Fruit fly (Drosophila melanogaster) whole organism, wandering third instar larva: ENCODE data around the gene CG5697.

Experiments used
- Abd-B ChIP-seq: fragments of >200 bp; optimal IDR thresholded peaks from 2 replicates; lab custom pipeline; 2017; ENCODE audit warnings: missing biosample characterization, missing genetic modification characterization
- GATAd ChIP-seq: sonication (Bioruptor generic); optimal IDR thresholded peaks from 2 replicates; lab custom pipeline; 2016; ENCODE audit warnings: missing biosample characterization, missing genetic modification characterization
- Hnf4 ChIP-seq: fragments of 200-800 bp; sonication (Bioruptor generic); optimal IDR thresholded peaks from 2 replicates; lab custom pipeline; 2016; ENCODE audit warnings: missing biosample characterization, mild to moderate bottlenecking, missing genetic modification characterization
- Myc ChIP-seq: fragments of >200 bp; optimal IDR thresholded peaks from 2 replicates; lab custom pipeline; 2017
- N ChIP-seq: fragments of >200 bp; optimal IDR thresholded peaks from 2 replicates; lab custom pipeline; 2018; ENCODE audit warnings: missing biosample characterization, missing external identifiers, missing genetic modification characterization
- Sp1 ChIP-seq: fragments of 200-800 bp; sonication (Bioruptor generic); optimal IDR thresholded peaks from 3 replicates; lab custom pipeline; 2019; ENCODE audit warnings: missing biosample characterization, mild to moderate bottlenecking, missing genetic modification characterization, moderate library complexity
- Vsx2 ChIP-seq: fragments of 200-300, 225-300 bp; sonication (Bioruptor generic); optimal IDR thresholded peaks from 2 replicates; lab custom pipeline; 2018; ENCODE audit warnings: missing biosample characterization, missing genetic modification characterization; ENCODE audit not compliant: partially characterized antibody
- brk ChIP-seq: fragments of 200-800 bp; sonication (Bioruptor generic); optimal IDR thresholded peaks from 2 replicates; lab custom pipeline; 2016; ENCODE audit warnings: missing biosample characterization, mild to moderate bottlenecking, missing genetic modification characterization
- dl ChIP-seq, 2 experiments: fragments of 175-275, 200-275 bp in 1 of 2; fragments of 200-275 bp in 1 of 2; sonication (Bioruptor generic); optimal IDR thresholded peaks; lab custom pipeline; 2018; ENCODE audit warnings: mild to moderate bottlenecking in 2 of 2, missing biosample characterization in 2 of 2, missing genetic modification characterization in 2 of 2, moderate library complexity in 2 of 2; ENCODE audit not compliant: partially characterized antibody in 2 of 2, insufficient read depth in 1 of 2
- foxo ChIP-seq, 2 experiments: fragments of 200-800 bp; sonication (Bioruptor generic); optimal IDR thresholded peaks; 2 replicates in 1 of 2; 3 replicates in 1 of 2; lab custom pipeline; 2016 to 2017; ENCODE audit warnings: missing biosample characterization in 2 of 2, missing genetic modification characterization in 2 of 2
- jim ChIP-seq: fragments of 175-275, 200-325 bp; sonication (Bioruptor generic); optimal IDR thresholded peaks from 2 replicates; lab custom pipeline; 2016; ENCODE audit warnings: missing biosample characterization, mild to moderate bottlenecking, missing genetic modification characterization
- lola ChIP-seq: fragments of >200 bp; optimal IDR thresholded peaks from 2 replicates; lab custom pipeline; 2017; ENCODE audit warnings: missing biosample characterization, missing genetic modification characterization
- psq ChIP-seq: fragments of 200-800 bp; sonication (Bioruptor generic); optimal IDR thresholded peaks from 3 replicates; lab custom pipeline; 2017; ENCODE audit warnings: missing biosample characterization, mild to moderate bottlenecking, missing genetic modification characterization, moderate library complexity
- rgr ChIP-seq: fragments of 200-800 bp; sonication (Bioruptor generic); optimal IDR thresholded peaks from 3 replicates; lab custom pipeline; 2016; ENCODE audit warnings: missing biosample characterization, mild to moderate bottlenecking, missing genetic modification characterization
- usp ChIP-seq: fragments of >200 bp; optimal IDR thresholded peaks from 2 replicates; lab custom pipeline; 2017; ENCODE audit warnings: missing biosample characterization, missing genetic modification characterization
- woc ChIP-seq: sonication (Bioruptor generic); optimal IDR thresholded peaks from 2 replicates; lab custom pipeline; 2016; ENCODE audit warnings: missing biosample characterization, mild to moderate bottlenecking, missing genetic modification characterization

The CG5697 gene

DNA sequence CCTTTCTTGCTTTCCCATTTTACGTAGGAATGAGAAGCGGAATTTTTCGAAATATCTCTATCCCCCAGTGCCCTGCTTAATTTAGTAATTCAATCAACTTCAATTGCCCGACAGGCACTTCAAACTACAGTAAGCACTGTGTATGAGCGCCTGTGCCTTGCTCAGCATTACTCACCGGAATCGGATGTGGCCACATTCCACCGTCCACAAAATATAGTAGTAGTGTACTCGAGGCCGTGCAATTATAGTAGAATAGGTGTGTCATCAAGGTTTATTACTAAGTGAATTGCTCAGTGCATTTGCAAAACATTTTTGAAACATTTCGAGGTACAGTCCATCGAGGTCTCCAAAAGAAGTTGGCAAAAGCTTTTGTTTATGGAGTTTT lies 49.9 kb downstream of the CG5697 start:
- TF ChIP-seq psq (GFP tag; lab: Kevin White, UChicago) = no peak
- TF ChIP-seq dl (GFP tag; optimal IDR thresholded peaks at IDR 0.05; lab: Kevin White, UChicago; ENCODE audit: insufficient read depth in 1 of 2, partially characterized antibody in 2 of 2) = no peak
- no peak for TF ChIP-seq Sp1
- TF ChIP-seq Hnf4 (GFP tag; lab: Kevin White, UChicago) = no peak
- TF ChIP-seq foxo (GFP tag; optimal IDR thresholded peaks at IDR 0.05; lab: Kevin White, UChicago) = no peak
- TF ChIP-seq rgr (GFP tag; lab: Kevin White, UChicago) = no peak
- TF ChIP-seq GATAd = no peak
- TF ChIP-seq usp = no peak
- TF ChIP-seq Vsx2 (GFP tag; lab: Kevin White, UChicago) = no peak
- no peak for TF ChIP-seq Abd-B
- TF ChIP-seq lola (GFP tag; lab: Kevin White, UChicago) = no peak
- no peak for TF ChIP-seq jim
- TF ChIP-seq brk (GFP tag; lab: Kevin White, UChicago) = no peak
- no peak for TF ChIP-seq N (GFP tag; lab: Kevin White, UChicago)
- TF ChIP-seq woc (GFP tag; lab: Kevin White, UChicago) = no peak
- TF ChIP-seq Myc = no peak
